Worm (Caenorhabditis elegans) whole organism, L4/young adult: ENCODE measurements around the gene F16F9.3.

Experiments
- W03F9.2 ChIP-seq: fragments of 150-350 bp; optimal IDR thresholded peaks from 2 replicates; lab custom pipeline; 2014; ENCODE audit warnings: missing biosample characterization, missing genetic modification characterization
- dao-5 ChIP-seq: sonication (generic microtip); optimal IDR thresholded peaks from 2 replicates; lab custom pipeline; 2016; ENCODE audit warnings: missing genotype, missing genetic modification characterization, moderate library complexity, missing compliant biosample characterization
- him-1 ChIP-seq: sonication (generic microtip); optimal IDR thresholded peaks from 2 replicates; lab custom pipeline; 2016; ENCODE audit warnings: missing genotype, missing genetic modification reagents, missing genetic modification characterization, missing compliant biosample characterization

- TF ChIP-seq him-1 (no peak), dao-5 (tag; lab: Kevin White, UChicago) (no peak), W03F9.2 (tag; lab: Kevin White, UChicago) (no peak)
These were observed 1.7 kb upstream of the F16F9.3 start, which contains the start of gene dpy-6 for ce11 chrX:8455590-8456166.
